Worm (Caenorhabditis elegans): ENCODE measurements around the gene Y51H4A.937.

DNA sequence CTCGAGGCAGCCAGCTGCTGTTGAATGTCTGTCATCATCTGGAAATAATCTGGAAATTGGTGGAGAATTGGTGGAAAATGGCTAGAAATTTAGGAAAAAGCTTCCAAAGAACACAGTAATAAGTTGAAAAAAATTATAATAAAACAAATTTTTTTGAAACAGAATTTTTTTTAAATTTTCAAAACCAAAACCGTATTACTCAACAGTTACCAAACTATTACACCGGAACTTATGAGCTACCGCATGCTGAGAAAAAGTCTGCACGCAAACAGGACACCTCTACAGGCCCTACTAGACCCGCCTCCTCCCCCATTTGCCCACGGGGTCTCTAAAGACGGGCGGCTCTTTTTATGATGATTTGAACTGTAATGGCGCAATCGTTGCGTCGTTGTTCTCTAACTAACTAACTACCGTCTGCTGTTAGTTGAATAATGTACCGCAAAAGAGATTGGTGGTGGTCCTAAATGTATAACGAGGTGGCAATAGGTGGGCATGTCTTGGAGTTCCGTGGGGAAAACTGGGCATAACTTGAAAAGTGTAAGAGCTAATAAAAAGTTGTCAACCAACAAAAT is 22.8 kb upstream of the Y51H4A.937 start, which contains the start of gene zip-7:
- no peak for TF ChIP-seq sdc-2 (tag; optimal IDR thresholded peaks at IDR 0.05)
- TF ChIP-seq pha-2 (tag; optimal IDR thresholded peaks at IDR 0.05) = no peak
- TF ChIP-seq dve-1 (tag; optimal IDR thresholded peaks at IDR 0.05) = no peak
- no peak for TF ChIP-seq K02D7.2 (tag; optimal IDR thresholded peaks at IDR 0.05)
